Fruit fly (Drosophila melanogaster) whole organism, wandering third instar larva: ENCODE measurements around the gene CG14312.

ENCODE experiments used
- CG32264 ChIP-seq: fragments of 200-800 bp; sonication (Bioruptor generic); optimal IDR thresholded peaks from 2 replicates; lab custom pipeline; 2016; ENCODE audit warnings: missing biosample characterization, missing genetic modification characterization
- Mio ChIP-seq: sonication (Bioruptor generic); optimal IDR thresholded peaks from 2 replicates; lab custom pipeline; 2016; ENCODE audit warnings: missing biosample characterization, missing genetic modification characterization
- lola ChIP-seq: fragments of >200 bp; optimal IDR thresholded peaks from 2 replicates; lab custom pipeline; 2017; ENCODE audit warnings: missing biosample characterization, missing genetic modification characterization
- pan ChIP-seq: fragments of >200 bp; optimal IDR thresholded peaks from 2 replicates; lab custom pipeline; 2017

dm6 chr3R:18255281-18255680 lies 28.0 kb downstream of the CG14312 start, which contains the start of the genes Ada2a, Polr2D, Tgs1 and moi:
- TF ChIP-seq Mio (GFP tag; lab: Kevin White, UChicago) = no peak
- TF ChIP-seq pan (lab: Kevin White, UChicago) = no peak
- no peak for TF ChIP-seq lola (GFP tag; lab: Kevin White, UChicago)
- no peak for TF ChIP-seq CG32264 (GFP tag; lab: Kevin White, UChicago)
